Worm (Caenorhabditis elegans) whole organism, L4 larva: Measurements from ENCODE around the gene dpm-1.

Experiments
- F26F4.8 ChIP-seq: fragments of 200-800 bp; sonication (Bioruptor generic); conservative IDR thresholded peaks from 2 replicates; pipeline ENCODE4 v1.3.6; 2022; ENCODE audit warnings: missing genetic modification characterization, missing compliant biosample characterization
- F44E2.7 ChIP-seq: fragments of 200-800 bp; sonication (Bioruptor generic); IDR thresholded peaks from 2 replicates; pipeline ENCODE4 v2.1.2; 2022; ENCODE audit warnings: missing genetic modification characterization, missing compliant biosample characterization
- F49E8.2 ChIP-seq: sonication (generic microtip); optimal IDR thresholded peaks from 2 replicates; lab custom pipeline; 2016; ENCODE audit warnings: missing compliant biosample characterization, mild to moderate bottlenecking, missing genetic modification characterization, borderline replicate concordance
- T20F7.1 ChIP-seq: fragments of 200-800 bp; sonication (Bioruptor generic); optimal IDR thresholded peaks from 2 replicates; lab custom pipeline; 2018; ENCODE audit warnings: mild to moderate bottlenecking, missing genetic modification characterization, missing compliant biosample characterization
- T26A8.4 ChIP-seq: fragments of 200-800 bp; sonication (Bioruptor generic); IDR thresholded peaks from 2 replicates; pipeline ENCODE4 v1.3.6; 2022; ENCODE audit warnings: missing genetic modification characterization, missing compliant biosample characterization
- Y75B8A.6 ChIP-seq: fragments of 200-800 bp; sonication (Bioruptor generic); IDR thresholded peaks from 2 replicates; pipeline ENCODE4 v1.3.6; 2022; ENCODE audit warnings: missing genetic modification reagents, missing genetic modification characterization, missing compliant biosample characterization
- ZK546.5 ChIP-seq, 2 experiments: sonication (generic microtip); optimal IDR thresholded peaks; 2 replicates each; lab custom pipeline; 2017; ENCODE audit warnings: missing biosample characterization in 2 of 2, missing genetic modification characterization in 2 of 2
- aha-1 ChIP-seq: fragments of 150-350 bp; peaks from one replicate; lab custom pipeline; 2014; ENCODE audit warnings: missing biosample characterization, missing genetic modification characterization
- ceh-32 ChIP-seq: sonication (generic microtip); optimal IDR thresholded peaks from 2 replicates; lab custom pipeline; 2016; ENCODE audit warnings: mild to moderate bottlenecking, missing genetic modification characterization, missing compliant biosample characterization; ENCODE audit not compliant: poor library complexity
- ceh-82 ChIP-seq: sonication (generic microtip); optimal IDR thresholded peaks from 2 replicates; lab custom pipeline; 2017; ENCODE audit warnings: missing biosample characterization, missing genetic modification characterization
- daf-12 ChIP-seq: fragments of 150-350 bp; optimal IDR thresholded peaks from 2 replicates; lab custom pipeline; 2014; ENCODE audit warnings: missing biosample characterization, missing genetic modification reagents, missing genetic modification characterization
- daf-19 ChIP-seq: fragments of 200-800 bp; sonication (Bioruptor generic); conservative IDR thresholded peaks from 2 replicates; pipeline ENCODE4 v1.3.6; 2022; ENCODE audit warnings: missing genetic modification characterization, missing compliant biosample characterization
- gei-8 ChIP-seq: fragments of 200-800 bp; sonication (Bioruptor generic); optimal IDR thresholded peaks from 2 replicates; lab custom pipeline; 2018; ENCODE audit warnings: mild to moderate bottlenecking, missing genetic modification characterization, missing compliant biosample characterization
- hif-1 ChIP-seq, 2 experiments: sonication (generic microtip); optimal IDR thresholded peaks; 2 replicates each; lab custom pipeline; 2016 to 2017; ENCODE audit warnings: missing compliant biosample characterization in 2 of 2, missing genetic modification characterization in 2 of 2, missing genetic modification reagents in 2 of 2, missing genotype in 2 of 2, mild to moderate bottlenecking in 1 of 2
- hlh-11 ChIP-seq: fragments of 200-800 bp; sonication (Bioruptor generic); optimal IDR thresholded peaks from 2 replicates; lab custom pipeline; 2018; ENCODE audit warnings: mild to moderate bottlenecking, missing genetic modification characterization, missing compliant biosample characterization
- hlh-30 ChIP-seq: sonication (generic microtip); optimal IDR thresholded peaks from 2 replicates; lab custom pipeline; 2017; ENCODE audit warnings: antibody characterized with exemption, mild to moderate bottlenecking, missing genetic modification characterization, missing compliant biosample characterization; ENCODE audit not compliant: insufficient read depth
- lin-15B ChIP-seq: fragments of 150-350 bp; sonication (generic microtip); optimal IDR thresholded peaks from 3 replicates; lab custom pipeline; 2014; ENCODE audit warnings: missing biosample characterization, missing genetic modification characterization
- lin-38 ChIP-seq: fragments of 200-800 bp; sonication (Bioruptor generic); IDR thresholded peaks from 2 replicates; pipeline ENCODE4 v1.3.6; 2022; ENCODE audit warnings: missing genetic modification reagents, missing genetic modification characterization, missing compliant biosample characterization
- lir-3 ChIP-seq: sonication (generic microtip); optimal IDR thresholded peaks from 2 replicates; lab custom pipeline; 2016; ENCODE audit warnings: mild to moderate bottlenecking, missing genetic modification characterization, missing compliant biosample characterization
- mes-2 ChIP-seq: sonication (generic microtip); optimal IDR thresholded peaks from 2 replicates; lab custom pipeline; 2016; ENCODE audit warnings: missing genotype, mild to moderate bottlenecking, missing genetic modification characterization, missing compliant biosample characterization; ENCODE audit not compliant: poor library complexity, severe bottlenecking
- nhr-25 ChIP-seq: sonication (generic microtip); optimal IDR thresholded peaks from 2 replicates; lab custom pipeline; 2017; ENCODE audit warnings: missing genetic modification characterization, mild to moderate bottlenecking, missing compliant biosample characterization, antibody characterized with exemption, moderate library complexity, borderline replicate concordance; ENCODE audit not compliant: insufficient read depth
- nhr-42 ChIP-seq: fragments of 200-800 bp; sonication (Bioruptor generic); IDR thresholded peaks from 2 replicates; pipeline ENCODE4 v1.3.6; 2022; ENCODE audit warnings: missing genetic modification characterization, missing compliant biosample characterization
- pha-4 ChIP-seq, 2 experiments: fragments of 150-350 bp in 1 of 2; fragments of 200-800 bp in 1 of 2; sonication (Bioruptor generic) in 1 of 2; IDR thresholded peaks in 1 of 2; optimal IDR thresholded peaks in 1 of 2; 2 replicates each; pipeline versions ENCODE4 v1.3.6 to Lab custom; 2014 to 2022; ENCODE audit warnings: missing genetic modification characterization in 2 of 2, missing genetic modification reagents in 2 of 2, missing biosample characterization in 1 of 2, missing compliant biosample characterization in 1 of 2
- saeg-2 ChIP-seq: fragments of 200-800 bp; sonication (Bioruptor generic); IDR thresholded peaks from 2 replicates; pipeline ENCODE4 v1.3.6; 2022; ENCODE audit warnings: missing genetic modification reagents, missing genetic modification characterization, missing compliant biosample characterization
- set-16 ChIP-seq: fragments of 200-800 bp; sonication (Bioruptor generic); IDR thresholded peaks from 2 replicates; pipeline ENCODE4 v1.3.6; 2022; ENCODE audit warnings: missing genetic modification reagents, missing genetic modification characterization, missing compliant biosample characterization
- skn-1 ChIP-seq: fragments of 150-350 bp; optimal IDR thresholded peaks from 2 replicates; lab custom pipeline; 2014; ENCODE audit warnings: missing biosample characterization, missing genetic modification characterization
- snpc-1.2 ChIP-seq: fragments of 200-800 bp; sonication (Bioruptor generic); IDR thresholded peaks from 2 replicates; pipeline ENCODE4 v1.3.6; 2022; ENCODE audit warnings: missing genetic modification reagents, missing genetic modification characterization, missing compliant biosample characterization
- snpc-4 ChIP-seq: fragments of 150-350 bp; optimal IDR thresholded peaks from 2 replicates; lab custom pipeline; 2014; ENCODE audit warnings: missing biosample characterization, missing genetic modification characterization
- spr-3 ChIP-seq: fragments of 200-800 bp; sonication (Bioruptor generic); optimal IDR thresholded peaks from 2 replicates; lab custom pipeline; 2018; ENCODE audit warnings: mild to moderate bottlenecking, missing genetic modification characterization, missing compliant biosample characterization
- tra-1 ChIP-seq: fragments of 200-800 bp; sonication (Bioruptor generic); IDR thresholded peaks from 2 replicates; pipeline ENCODE4 v1.3.6; 2022; ENCODE audit warnings: missing genetic modification reagents, missing genetic modification characterization, missing compliant biosample characterization
- unc-62 ChIP-seq, 3 experiments: fragments of 150-350 bp in 1 of 3; sonication (generic microtip); optimal IDR thresholded peaks in 2 of 3; peaks in 1 of 3; 1 replicate in 1 of 3; 2 replicates in 2 of 3; lab custom pipeline; 2014 to 2017; ENCODE audit warnings: missing biosample characterization in 3 of 3, missing genetic modification characterization in 3 of 3, missing genetic modification reagents in 3 of 3, missing genotype in 1 of 3
- zag-1 ChIP-seq: fragments of 150-350 bp; optimal IDR thresholded peaks from 2 replicates; lab custom pipeline; 2014; ENCODE audit warnings: missing biosample characterization, missing genetic modification characterization
- zip-2 ChIP-seq: fragments of 150-350 bp; optimal IDR thresholded peaks from 2 replicates; lab custom pipeline; 2014; ENCODE audit warnings: missing biosample characterization, missing genetic modification characterization

dpm-1 gene

DNA sequence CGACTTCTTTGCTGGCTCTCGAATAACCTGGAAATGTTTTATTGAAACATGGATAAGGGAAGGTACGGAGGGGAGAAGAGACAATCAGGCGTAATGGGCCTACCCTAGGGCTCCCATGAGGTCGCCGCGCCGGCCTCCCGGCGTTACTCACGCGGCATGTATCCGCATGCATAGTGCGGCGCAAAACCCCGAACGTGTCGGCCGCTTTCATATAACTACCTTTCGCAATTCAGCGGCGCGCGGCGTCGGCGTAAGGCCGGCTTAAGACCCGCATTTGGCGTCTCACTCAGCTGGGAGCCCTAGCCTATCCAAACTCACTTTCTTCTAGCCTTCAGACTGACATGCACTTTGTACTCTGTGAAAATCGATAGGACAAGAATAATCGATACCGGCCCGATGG lies 16.6 kb downstream of the dpm-1 start:
- TF ChIP-seq saeg-2 (GFP tag; lab: Robert Waterston, UW) = 0 out of 2 replicates have a peak, but pooled peaks have one; percentile 55
- peak; percentile 80 for TF ChIP-seq set-16 (GFP tag; lab: Robert Waterston, UW)
- TF ChIP-seq ceh-32 (tag; lab: Kevin White, UChicago) = no peak

DNA sequence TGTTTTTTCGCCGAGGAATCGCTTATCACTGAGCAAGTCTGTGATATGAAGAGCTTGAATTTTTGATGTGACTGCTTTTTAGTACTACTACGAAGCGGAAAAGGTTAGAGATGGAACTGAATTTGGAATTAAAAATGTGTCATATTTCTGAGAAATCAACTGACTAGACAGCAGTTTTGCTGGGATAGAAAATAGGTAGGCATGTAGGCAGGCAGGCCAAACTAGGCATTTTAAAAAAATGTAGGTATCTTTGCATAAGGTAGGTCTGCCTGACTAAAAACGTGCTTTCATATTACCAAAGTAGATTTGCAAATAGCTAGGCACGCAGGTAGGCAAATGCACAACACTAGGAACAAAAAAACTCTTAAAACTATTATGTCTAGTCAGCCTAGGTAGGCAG lies 21.1 kb downstream of the dpm-1 start:
- TF ChIP-seq daf-19 (GFP tag; lab: Robert Waterston, UW) (no peak), T26A8.4 (GFP tag; lab: Robert Waterston, UW) (no peak), unc-62 (GFP tag; optimal IDR thresholded peaks at IDR 0.05 in 1 of 2; lab: Kevin White, UChicago) (peak in 1 of 2 experiments; percentile 97), unc-62 (tag; optimal IDR thresholded peaks at IDR 0.05; lab: Kevin White, UChicago) (no peak), ZK546.5 (tag; optimal IDR thresholded peaks at IDR 0.05; lab: Kevin White, UChicago) (no peak)

DNA sequence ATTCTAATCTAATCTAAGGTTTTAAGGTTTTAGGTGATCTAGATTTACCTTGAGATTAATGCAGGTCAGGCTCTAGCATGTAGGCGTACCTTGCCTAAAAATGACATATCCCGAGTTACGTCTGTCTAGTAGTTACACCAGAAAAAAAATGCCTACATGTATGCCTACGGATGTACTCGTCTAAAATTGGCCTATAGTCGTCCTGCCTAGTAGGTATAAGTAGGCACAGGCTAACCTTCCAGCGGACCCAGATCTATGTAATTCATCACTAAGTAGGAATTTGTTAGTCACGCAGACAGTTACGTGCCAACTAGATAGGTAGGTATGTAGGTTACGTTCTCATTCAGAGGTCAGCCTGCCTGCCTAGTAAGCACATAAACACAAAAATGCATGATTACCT lies 21.8 kb downstream of the dpm-1 start:
- TF ChIP-seq lir-3 (tag; lab: Kevin White, UChicago) = no peak
- peak in 1 of 2 experiments; percentile 91 for TF ChIP-seq unc-62 (GFP tag; optimal IDR thresholded peaks at IDR 0.05 in 1 of 2; lab: Kevin White, UChicago)
- TF ChIP-seq unc-62 (tag; optimal IDR thresholded peaks at IDR 0.05; lab: Kevin White, UChicago) = no peak

DNA sequence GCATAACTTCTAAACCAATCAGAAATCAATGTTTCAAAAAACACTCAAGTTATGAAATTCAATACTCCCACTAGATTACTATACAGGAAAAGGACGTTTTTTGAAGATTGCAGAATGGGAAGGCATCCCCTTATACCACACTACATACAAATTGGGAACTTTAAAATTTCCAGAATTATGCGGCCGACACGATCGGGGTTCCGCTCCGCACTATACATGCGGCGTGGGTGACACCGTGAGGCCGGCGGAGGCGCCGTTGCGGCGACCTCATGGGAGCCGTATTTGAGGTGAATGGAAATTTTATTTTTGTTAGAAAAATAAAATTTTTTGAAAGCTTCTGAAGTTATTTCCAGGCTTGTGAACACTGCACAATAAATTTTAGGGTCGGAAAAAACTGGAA lies 22.8 kb downstream of the dpm-1 start:
- TF ChIP-seq Y75B8A.6 (no peak), lin-15B (tag; lab: Kevin White, UChicago) (no peak), F26F4.8 (0 out of 2 replicates have a peak, but pooled peaks have one; percentile 41), nhr-25 (tag; lab: Kevin White, UChicago) (no peak)

DNA sequence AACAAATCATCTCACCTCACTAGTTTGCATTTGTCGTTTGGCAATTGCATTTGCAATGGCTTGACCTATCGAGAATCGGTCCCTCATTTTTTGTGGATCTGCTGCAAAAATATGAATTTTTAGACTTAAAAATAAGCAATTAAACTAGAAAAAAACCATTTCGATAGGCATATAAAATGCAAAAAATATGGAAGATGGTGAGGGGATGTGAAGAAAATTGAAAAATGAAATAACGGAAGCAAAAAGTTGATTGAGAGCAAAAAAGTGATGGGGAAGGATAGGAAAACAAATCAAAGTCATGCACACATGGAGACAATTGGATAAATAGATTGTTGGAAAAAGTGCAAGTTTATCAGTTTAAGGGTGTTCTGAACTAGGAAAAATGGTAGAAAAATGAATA lies 35.6 kb downstream of the dpm-1 start, which contains the start of gene npr-37:
Gene npr-37, minus strand, starts transcription at position 101 of the 400 bp plus-strand sequence.
- TF ChIP-seq spr-3 (GFP tag; lab: Kevin White, UChicago) (no peak), daf-12 (tag; lab: Kevin White, UChicago) (no peak), aha-1 (tag; lab: Kevin White, UChicago) (peak; percentile 15)

DNA sequence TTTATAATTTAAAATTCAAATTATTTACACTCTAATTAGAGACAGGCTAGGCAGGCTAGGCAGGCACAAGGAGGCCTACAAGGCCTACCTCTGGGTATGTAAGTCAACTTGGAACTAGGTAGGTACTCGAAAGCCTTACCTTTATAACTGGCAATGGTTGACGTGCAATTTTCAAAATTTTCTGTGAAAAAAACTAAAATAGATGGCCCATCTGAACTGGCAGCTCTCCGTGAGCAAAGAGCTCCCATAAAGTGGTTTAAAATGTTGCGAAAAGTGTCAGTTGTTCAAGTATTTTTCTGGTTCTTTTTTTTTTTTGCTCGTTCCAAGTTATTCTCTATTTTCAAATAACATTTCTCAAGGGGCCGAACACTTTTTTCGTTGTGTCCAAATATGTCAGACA lies 38.5 kb downstream of the dpm-1 start:
- TF ChIP-seq skn-1 (tag; lab: Kevin White, UChicago) (no peak), ceh-82 (tag; lab: Kevin White, UChicago) (no peak), hif-1 (tag; optimal IDR thresholded peaks at IDR 0.05; lab: Kevin White, UChicago) (peak in 1 of 2 experiments; percentile 89), hlh-30 (tag; lab: Kevin White, UChicago) (no peak), spr-3 (GFP tag; lab: Kevin White, UChicago) (no peak), gei-8 (GFP tag; lab: Kevin White, UChicago) (no peak), nhr-25 (tag; lab: Kevin White, UChicago) (no peak), set-16 (GFP tag; lab: Robert Waterston, UW) (no peak), aha-1 (tag; lab: Kevin White, UChicago) (peak; percentile 70)
- TF ChIP-seq, all 104 proteins: peak for 2

DNA sequence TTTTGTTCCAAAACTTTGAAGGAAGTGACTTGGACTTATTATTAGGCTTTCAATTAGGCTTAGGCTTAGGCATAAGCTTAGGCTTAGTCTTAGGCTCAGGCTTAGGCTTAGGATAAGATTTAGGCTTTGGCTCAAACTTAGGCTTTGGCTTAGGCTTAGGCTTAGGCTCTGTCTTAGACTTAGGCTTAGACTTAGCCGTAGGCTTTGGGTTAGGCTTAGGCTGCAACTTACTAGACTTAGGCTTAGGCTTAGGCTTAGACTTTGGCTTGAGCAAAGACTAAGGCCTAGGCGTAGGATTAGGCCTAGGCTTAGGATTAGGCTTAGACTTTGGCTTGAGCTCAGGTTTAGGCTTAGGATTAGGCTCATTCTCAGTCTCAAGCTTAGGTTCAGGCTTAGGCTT lies 39.3 kb downstream of the dpm-1 start:
- TF ChIP-seq tra-1 (GFP tag; lab: Robert Waterston, UW) = no peak
- TF ChIP-seq F49E8.2 (tag; lab: Kevin White, UChicago) = no peak
- TF ChIP-seq zip-2 (tag; lab: Kevin White, UChicago) = no peak
- no peak for TF ChIP-seq lin-38
- TF ChIP-seq hlh-11 (tag; lab: Kevin White, UChicago) = no peak
- TF ChIP-seq T20F7.1 (GFP tag; lab: Kevin White, UChicago) = no peak
- TF ChIP-seq mes-2 (tag; lab: Kevin White, UChicago) = no peak
- TF ChIP-seq zag-1 = no peak
- TF ChIP-seq snpc-1.2 (GFP tag; lab: Robert Waterston, UW) = no peak
- no peak for TF ChIP-seq F44E2.7 (GFP tag; lab: Robert Waterston, UW)
- no peak for TF ChIP-seq snpc-4 (tag; lab: Kevin White, UChicago)
- TF ChIP-seq nhr-42 = no peak
- no peak for TF ChIP-seq hlh-30 (tag; lab: Kevin White, UChicago)
- TF ChIP-seq pha-4 (GFP tag; IDR thresholded peaks at IDR 0.05; lab: Robert Waterston, UW) = no peak
- TF ChIP-seq pha-4 (tag; optimal IDR thresholded peaks at IDR 0.05; lab: Kevin White, UChicago) = no peak
